Worm (Caenorhabditis elegans) whole organism, L2 larva: Measurements from ENCODE around the gene C23G10.2.
A peak's percentile ranks its signal among the peaks of the same experiment; 100 is the strongest.

Experiments used
- C34F6.9 ChIP-seq: fragments of 150-350 bp; optimal IDR thresholded peaks from 2 replicates; lab custom pipeline; 2014; ENCODE audit warnings: missing biosample characterization, missing genetic modification characterization
- F13H6.1 ChIP-seq: sonication (generic microtip); optimal IDR thresholded peaks from 2 replicates; lab custom pipeline; 2016; ENCODE audit warnings: missing genetic modification characterization, missing compliant biosample characterization
- R02D3.7 ChIP-seq: fragments of 150-350 bp; optimal IDR thresholded peaks from 2 replicates; lab custom pipeline; 2014; ENCODE audit warnings: missing biosample characterization, missing genetic modification characterization
- Y55F3AM.14 ChIP-seq: fragments of 200-800 bp; sonication (Bioruptor generic); optimal IDR thresholded peaks from 2 replicates; lab custom pipeline; 2018; ENCODE audit warnings: mild to moderate bottlenecking, missing genetic modification characterization, missing compliant biosample characterization
- ZK546.5 ChIP-seq: sonication (generic microtip); optimal IDR thresholded peaks from 2 replicates; lab custom pipeline; 2017; ENCODE audit warnings: missing biosample characterization, missing genetic modification characterization
- alr-1 ChIP-seq: fragments of 150-350 bp; optimal IDR thresholded peaks from 2 replicates; lab custom pipeline; 2014; ENCODE audit warnings: missing biosample characterization, missing genetic modification characterization
- aly-2 ChIP-seq: fragments of 150-350 bp; optimal IDR thresholded peaks from 2 replicates; lab custom pipeline; 2014; ENCODE audit warnings: missing biosample characterization, missing genetic modification characterization
- ama-1 ChIP-seq: fragments of 150-350 bp; optimal IDR thresholded peaks from 2 replicates; lab custom pipeline; 2018; ENCODE audit warnings: inconsistent platforms
- ceh-16 ChIP-seq: fragments of 150-350 bp; optimal IDR thresholded peaks from 2 replicates; lab custom pipeline; 2014; ENCODE audit warnings: missing biosample characterization, missing genetic modification characterization
- ceh-82 ChIP-seq: fragments of 150-350 bp; optimal IDR thresholded peaks from 2 replicates; lab custom pipeline; 2014; ENCODE audit warnings: missing biosample characterization, missing genetic modification characterization
- crh-2 ChIP-seq: sonication (generic microtip); optimal IDR thresholded peaks from 2 replicates; lab custom pipeline; 2017; ENCODE audit warnings: missing biosample characterization, missing genetic modification characterization
- dmd-4 ChIP-seq: sonication (generic microtip); optimal IDR thresholded peaks from 2 replicates; lab custom pipeline; 2017; ENCODE audit warnings: missing biosample characterization, missing genetic modification characterization
- egl-27 ChIP-seq: sonication (generic microtip); optimal IDR thresholded peaks from 3 replicates; lab custom pipeline; 2017; ENCODE audit warnings: missing biosample characterization, missing genetic modification reagents, missing genetic modification characterization
- fos-1 ChIP-seq: fragments of 150-350 bp; optimal IDR thresholded peaks from 2 replicates; lab custom pipeline; 2014; ENCODE audit warnings: missing biosample characterization, missing genetic modification characterization
- lin-11 ChIP-seq: fragments of 150-350 bp; sonication (generic microtip); optimal IDR thresholded peaks from 2 replicates; lab custom pipeline; 2014; ENCODE audit warnings: missing biosample characterization, missing genetic modification characterization, inconsistent platforms, mixed read lengths
- lin-13 ChIP-seq: fragments of 150-350 bp; optimal IDR thresholded peaks from 2 replicates; lab custom pipeline; 2014; ENCODE audit warnings: missing biosample characterization, missing genetic modification reagents, missing genetic modification characterization
- lsy-2 ChIP-seq, 2 experiments: fragments of 150-350 bp in 1 of 2; sonication (generic microtip) in 1 of 2; optimal IDR thresholded peaks; 2 replicates each; lab custom pipeline; 2014 to 2017; ENCODE audit warnings: missing biosample characterization in 2 of 2, missing genetic modification characterization in 2 of 2
- mab-5 ChIP-seq: fragments of 150-350 bp; optimal IDR thresholded peaks from 2 replicates; lab custom pipeline; 2014; ENCODE audit warnings: missing biosample characterization, missing genetic modification characterization
- mdl-1 ChIP-seq, 2 experiments: fragments of 150-350 bp in 1 of 2; sonication (generic microtip) in 1 of 2; optimal IDR thresholded peaks; 2 replicates each; lab custom pipeline; 2017; ENCODE audit warnings: missing biosample characterization in 2 of 2, missing genetic modification characterization in 2 of 2
- nhr-10 ChIP-seq: sonication (generic microtip); optimal IDR thresholded peaks from 2 replicates; lab custom pipeline; 2017; ENCODE audit warnings: missing biosample characterization, missing genetic modification characterization
- nhr-11 ChIP-seq: fragments of 150-350 bp; optimal IDR thresholded peaks from 2 replicates; lab custom pipeline; 2014; ENCODE audit warnings: missing biosample characterization, missing genetic modification characterization
- nhr-12 ChIP-seq: fragments of 150-350 bp; optimal IDR thresholded peaks from 2 replicates; lab custom pipeline; 2014; ENCODE audit warnings: missing biosample characterization, missing genetic modification characterization
- nhr-21 ChIP-seq: fragments of 150-350 bp; optimal IDR thresholded peaks from 2 replicates; lab custom pipeline; 2014; ENCODE audit warnings: missing biosample characterization, missing genetic modification characterization
- nhr-23 ChIP-seq: fragments of 150-350 bp; optimal IDR thresholded peaks from 2 replicates; lab custom pipeline; 2014; ENCODE audit warnings: missing biosample characterization, missing genetic modification reagents, missing genetic modification characterization
- nhr-237 ChIP-seq: fragments of 150-350 bp; optimal IDR thresholded peaks from 2 replicates; lab custom pipeline; 2014; ENCODE audit warnings: missing biosample characterization, missing genetic modification characterization
- nhr-25 ChIP-seq: fragments of 150-350 bp; sonication (generic microtip); optimal IDR thresholded peaks from 3 replicates; lab custom pipeline; 2014; ENCODE audit warnings: missing biosample characterization, missing genetic modification characterization
- nhr-6 ChIP-seq: fragments of 150-350 bp; optimal IDR thresholded peaks from 2 replicates; lab custom pipeline; 2014; ENCODE audit warnings: missing biosample characterization, missing genetic modification characterization
- peb-1 ChIP-seq: fragments of 150-350 bp; optimal IDR thresholded peaks from 2 replicates; lab custom pipeline; 2014; ENCODE audit warnings: missing biosample characterization, missing genetic modification characterization
- sem-4 ChIP-seq: fragments of 150-350 bp; optimal IDR thresholded peaks from 2 replicates; lab custom pipeline; 2014; ENCODE audit warnings: missing biosample characterization, missing genetic modification reagents, missing genetic modification characterization
- skn-1 ChIP-seq: sonication (generic microtip); optimal IDR thresholded peaks from 2 replicates; lab custom pipeline; 2017; ENCODE audit warnings: missing biosample characterization, missing genetic modification characterization
- sma-3 ChIP-seq: sonication (generic microtip); optimal IDR thresholded peaks from 2 replicates; lab custom pipeline; 2016; ENCODE audit warnings: missing genetic modification reagents, missing genetic modification characterization, missing compliant biosample characterization
- sma-9 ChIP-seq, 2 experiments: fragments of 150-350 bp in 1 of 2; sonication (generic microtip) in 1 of 2; optimal IDR thresholded peaks; 2 replicates each; lab custom pipeline; 2014 to 2016; ENCODE audit warnings: missing genetic modification characterization in 2 of 2, mild to moderate bottlenecking in 1 of 2, missing biosample characterization in 1 of 2, missing compliant biosample characterization in 1 of 2, missing genetic modification reagents in 1 of 2, moderate library complexity in 1 of 2
- snpc-4 ChIP-seq: fragments of 150-350 bp; optimal IDR thresholded peaks from 2 replicates; lab custom pipeline; 2014; ENCODE audit warnings: missing biosample characterization, missing genetic modification characterization
- unc-39 ChIP-seq: fragments of 150-350 bp; optimal IDR thresholded peaks from 2 replicates; lab custom pipeline; 2014; ENCODE audit warnings: missing biosample characterization, missing genetic modification characterization
- unc-55 ChIP-seq: fragments of 150-350 bp; sonication (generic microtip); optimal IDR thresholded peaks from 3 replicates; lab custom pipeline; 2014; ENCODE audit warnings: missing biosample characterization, missing genetic modification reagents, missing genetic modification characterization
- unc-62 ChIP-seq: fragments of 150-350 bp; optimal IDR thresholded peaks from 2 replicates; lab custom pipeline; 2014; ENCODE audit warnings: missing biosample characterization, missing genetic modification reagents, missing genetic modification characterization
- zag-1 ChIP-seq: fragments of 150-350 bp; optimal IDR thresholded peaks from 2 replicates; lab custom pipeline; 2014; ENCODE audit warnings: missing biosample characterization, missing genetic modification characterization
- ztf-1 ChIP-seq: fragments of 200-800 bp; sonication (Bioruptor generic); conservative IDR thresholded peaks from 2 replicates; pipeline ENCODE4 v1.3.6; 2022; ENCODE audit warnings: missing genetic modification characterization, missing compliant biosample characterization
- ztf-11 ChIP-seq: sonication (generic microtip); optimal IDR thresholded peaks from 2 replicates; lab custom pipeline; 2017; ENCODE audit warnings: missing biosample characterization, missing genetic modification characterization

Gene C23G10.2

DNA sequence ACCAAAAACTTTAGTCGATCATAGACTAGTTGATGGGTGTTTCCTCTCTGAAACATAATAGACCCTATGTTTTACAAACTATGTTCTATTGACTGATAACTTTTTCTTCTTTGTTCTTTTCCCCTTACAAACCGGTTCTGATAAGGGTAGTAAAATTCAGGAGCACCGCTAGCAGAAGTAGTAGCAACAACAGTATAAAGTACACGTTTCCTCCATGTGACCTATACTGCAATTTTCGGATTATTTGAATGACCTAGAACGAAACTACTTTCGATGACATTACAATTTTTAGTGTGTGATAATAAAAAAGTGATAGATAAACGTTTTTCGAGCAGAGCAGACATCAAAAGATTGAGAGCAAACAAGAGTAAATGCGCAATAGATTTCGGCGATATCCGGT, 27.6 kb upstream of the C23G10.2 start (continued):
- TF ChIP-seq snpc-4, result no peak
- peak; percentile 68 for TF ChIP-seq crh-2 (tag; lab: Kevin White, UChicago)
- no peak for TF ChIP-seq egl-27 (tag; lab: Kevin White, UChicago)
- TF ChIP-seq sem-4 (tag; lab: Kevin White, UChicago), result no peak
- no peak for TF ChIP-seq nhr-12
- TF ChIP-seq peb-1 (tag; lab: Kevin White, UChicago), result no peak
- TF ChIP-seq skn-1 (tag; lab: Kevin White, UChicago), result peak; percentile 34
- no peak for TF ChIP-seq ZK546.5 (tag; lab: Kevin White, UChicago)
- TF ChIP-seq lsy-2 (tag; optimal IDR thresholded peaks at IDR 0.05; lab: Kevin White, UChicago), result no peak
- no peak for TF ChIP-seq aly-2 (tag; lab: Kevin White, UChicago)
- TF ChIP-seq Y55F3AM.14, result no peak
- no peak for TF ChIP-seq ceh-16
- TF ChIP-seq nhr-11 (tag; lab: Kevin White, UChicago), result no peak
- TF ChIP-seq nhr-10 (tag; lab: Kevin White, UChicago), result no peak
- peak; percentile 58 for TF ChIP-seq fos-1 (tag; lab: Kevin White, UChicago)
- TF ChIP-seq nhr-237, result no peak
- TF ChIP-seq C34F6.9 (tag; lab: Kevin White, UChicago), result no peak
- TF ChIP-seq lin-11 (tag; lab: Kevin White, UChicago), result no peak
- TF ChIP-seq mdl-1 (tag; optimal IDR thresholded peaks at IDR 0.05; lab: Kevin White, UChicago), result peak in 1 of 2 experiments; percentile 28
- TF ChIP-seq nhr-21 (tag; lab: Kevin White, UChicago), result no peak
- no peak for TF ChIP-seq ztf-11 (tag; lab: Kevin White, UChicago)
- TF ChIP-seq lin-13 (GFP tag; lab: Kevin White, UChicago), result no peak
- no peak for TF ChIP-seq ztf-1
- TF ChIP-seq unc-55 (GFP tag; lab: Kevin White, UChicago), result no peak
- TF ChIP-seq, all 48 proteins: peak for 9

DNA sequence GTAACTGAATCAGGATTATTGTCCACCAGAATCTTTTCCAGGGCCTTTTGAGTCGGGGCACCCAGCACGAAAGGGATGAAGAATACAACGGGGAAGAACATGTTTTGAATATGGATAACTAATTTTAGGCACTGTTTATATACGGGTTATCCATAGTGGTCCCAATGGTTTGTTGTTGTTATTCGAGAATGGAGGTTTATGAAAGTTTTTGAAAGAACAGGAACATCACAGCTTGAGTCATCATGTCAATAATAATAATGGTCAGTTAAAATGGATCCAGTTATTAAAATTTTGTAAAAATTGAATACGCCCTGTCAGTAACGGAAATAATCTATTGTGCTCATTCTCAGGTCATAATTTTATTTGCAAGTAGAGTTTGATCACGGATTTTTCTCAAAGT, 24.7 kb upstream of the C23G10.2 start, which contains the start of gene nas-28:
Gene nas-28, minus strand, starts transcription at position 101 of the 400 bp plus-strand sequence.
- TF ChIP-seq nhr-6 (tag; lab: Kevin White, UChicago), result no peak
- TF ChIP-seq R02D3.7 (tag; lab: Kevin White, UChicago), result no peak
- no peak for TF ChIP-seq nhr-23 (tag; lab: Kevin White, UChicago)
- TF ChIP-seq skn-1 (tag; lab: Kevin White, UChicago), result no peak

DNA sequence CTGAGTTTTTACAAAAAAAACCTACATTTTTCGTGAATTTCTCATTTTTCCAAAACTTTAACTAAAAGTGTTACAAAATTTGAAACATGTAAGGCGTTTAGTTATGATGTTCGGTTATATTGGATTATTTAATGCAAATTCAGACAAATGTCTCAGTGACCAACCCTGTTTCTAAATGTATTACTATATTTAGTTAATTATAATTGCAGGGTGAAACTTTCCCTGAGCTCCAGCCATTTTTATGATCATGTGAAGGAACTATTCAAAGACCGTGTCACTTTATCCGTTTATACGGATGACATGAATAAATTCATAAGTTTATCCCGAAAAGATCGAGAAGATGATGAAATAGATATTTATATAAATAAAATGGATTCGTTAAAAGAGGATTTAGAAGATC, 17.1 kb upstream of the C23G10.2 start, which contains the start of gene C23G10.5:
Gene C23G10.5, plus strand, starts transcription at position 301 of the 400 bp plus-strand sequence.
- no peak for TF ChIP-seq F13H6.1
- TF ChIP-seq sma-9 (GFP tag; optimal IDR thresholded peaks at IDR 0.05; lab: Kevin White, UChicago), result no peak
- TF ChIP-seq sma-9 (tag; optimal IDR thresholded peaks at IDR 0.05; lab: Kevin White, UChicago), result no peak
- TF ChIP-seq zag-1 (tag; lab: Kevin White, UChicago), result no peak
- no peak for TF ChIP-seq sma-3 (GFP tag; lab: Kevin White, UChicago)
- no peak for TF ChIP-seq alr-1 (tag; lab: Kevin White, UChicago)
- no peak for TF ChIP-seq sem-4 (tag; lab: Kevin White, UChicago)
- TF ChIP-seq egl-27 (tag; lab: Kevin White, UChicago), result no peak
- TF ChIP-seq ztf-11 (tag; lab: Kevin White, UChicago), result no peak
- no peak for TF ChIP-seq ceh-82 (tag; lab: Kevin White, UChicago)
- TF ChIP-seq Y55F3AM.14, result no peak
- no peak for TF ChIP-seq nhr-6 (tag; lab: Kevin White, UChicago)
- no peak for TF ChIP-seq ama-1 (lab: Kevin White, UChicago)
- TF ChIP-seq mdl-1 (tag; optimal IDR thresholded peaks at IDR 0.05; lab: Kevin White, UChicago), result no peak
- no peak for TF ChIP-seq snpc-4

DNA sequence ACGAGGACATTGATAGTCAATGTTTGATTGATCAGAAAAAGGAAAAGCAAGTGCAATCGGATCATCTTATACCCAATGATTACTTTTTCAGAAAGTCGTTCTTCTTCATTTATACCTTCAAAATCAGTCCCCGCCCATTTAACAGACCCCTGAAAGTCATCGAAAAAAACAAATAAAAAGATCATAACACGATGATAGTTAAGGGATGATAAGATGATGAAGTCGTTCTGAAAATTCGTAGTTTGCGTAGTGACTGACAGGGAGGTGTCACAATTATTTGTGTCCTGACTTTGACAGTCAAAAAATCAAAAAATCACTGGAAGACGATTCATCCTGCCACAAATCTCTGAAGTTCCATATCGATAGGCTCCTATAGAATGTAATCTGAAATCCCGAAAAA, 13.4 kb upstream of the C23G10.2 start, which contains the start of gene ugt-66:
Gene ugt-66, minus strand, starts transcription at position 101 of the 400 bp plus-strand sequence.
- TF ChIP-seq nhr-10 (tag; lab: Kevin White, UChicago) (no peak), mab-5 (tag; lab: Kevin White, UChicago) (no peak), ZK546.5 (tag; lab: Kevin White, UChicago) (no peak), Y55F3AM.14 (no peak), nhr-23 (tag; lab: Kevin White, UChicago) (no peak), unc-39 (tag; lab: Kevin White, UChicago) (no peak), dmd-4 (no peak), R02D3.7 (tag; lab: Kevin White, UChicago) (no peak), crh-2 (tag; lab: Kevin White, UChicago) (no peak), ztf-1 (no peak), lin-13 (GFP tag; lab: Kevin White, UChicago) (no peak), ama-1 (lab: Kevin White, UChicago) (no peak), unc-62 (no peak), alr-1 (tag; lab: Kevin White, UChicago) (no peak), nhr-25 (no peak), fos-1 (tag; lab: Kevin White, UChicago) (no peak), nhr-21 (tag; lab: Kevin White, UChicago) (no peak), nhr-12 (no peak), sma-9 (GFP tag; optimal IDR thresholded peaks at IDR 0.05; lab: Kevin White, UChicago) (no peak), sma-9 (tag; optimal IDR thresholded peaks at IDR 0.05; lab: Kevin White, UChicago) (no peak), sma-3 (GFP tag; lab: Kevin White, UChicago) (no peak)
